Fruit fly (Drosophila melanogaster): ENCODE measurements around the gene Gr22b.

Gene Gr22b

DNA sequence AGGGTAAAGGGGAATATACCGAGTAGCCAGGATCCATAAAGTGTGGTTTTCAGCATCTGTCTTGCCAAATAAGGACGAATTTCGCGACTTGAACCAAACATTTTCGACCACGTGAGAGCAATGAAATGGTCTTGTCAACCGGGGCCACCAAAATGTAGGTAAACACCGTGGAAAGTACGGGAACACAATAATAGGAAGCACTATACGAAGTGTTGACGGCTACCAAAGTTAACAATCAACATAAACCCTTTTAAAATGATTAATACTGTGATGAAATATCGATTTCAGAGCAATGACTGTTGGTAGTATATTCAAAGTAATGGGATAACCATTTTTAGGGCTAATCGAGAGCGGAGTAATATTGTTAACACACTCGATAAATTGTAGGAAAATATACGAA is at the start of gene Gr22b:
Gene Gr22b, minus strand, starts transcription at position 101 of the 400 bp plus-strand sequence.
- TF ChIP-seq CG33017 (tag; optimal IDR thresholded peaks at IDR 0.05): no peak
- TF ChIP-seq CG1620 (GFP tag; optimal IDR thresholded peaks at IDR 0.05): no peak
- no peak for TF ChIP-seq tj (GFP tag; optimal IDR thresholded peaks at IDR 0.05)
- no peak for TF ChIP-seq kay (GFP tag; ENCODE audit: borderline replicate concordance)
- no peak for TF ChIP-seq CG7045 (GFP tag; optimal IDR thresholded peaks at IDR 0.05)
- TF ChIP-seq cnc (optimal IDR thresholded peaks at IDR 0.05): no peak
- no peak for TF ChIP-seq pad (GFP tag; optimal IDR thresholded peaks at IDR 0.05)
- no peak for TF ChIP-seq bab1 (GFP tag; optimal IDR thresholded peaks at IDR 0.05)
- TF ChIP-seq ovo (GFP tag; optimal IDR thresholded peaks at IDR 0.05): no peak
- no peak for TF ChIP-seq CG5204 (GFP tag; optimal IDR thresholded peaks at IDR 0.05)
- no peak for TF ChIP-seq Mnt (GFP tag; optimal IDR thresholded peaks at IDR 0.05)
- TF ChIP-seq toe (GFP tag; optimal IDR thresholded peaks at IDR 0.05): no peak
- TF ChIP-seq Clk (GFP tag; optimal IDR thresholded peaks at IDR 0.05): no peak
- no peak for TF ChIP-seq Crg-1 (GFP tag; optimal IDR thresholded peaks at IDR 0.05)
- no peak for TF ChIP-seq CG14711 (tag; optimal IDR thresholded peaks at IDR 0.05)
- TF ChIP-seq Hr96 (GFP tag; optimal IDR thresholded peaks at IDR 0.05): no peak
- no peak for TF ChIP-seq CG12768 (GFP tag; optimal IDR thresholded peaks at IDR 0.05)
- TF ChIP-seq cic (GFP tag; optimal IDR thresholded peaks at IDR 0.05): no peak
- TF ChIP-seq CG7101 (tag; optimal IDR thresholded peaks at IDR 0.05): no peak
- no peak for TF ChIP-seq CG11617 (GFP tag; optimal IDR thresholded peaks at IDR 0.05)

DNA sequence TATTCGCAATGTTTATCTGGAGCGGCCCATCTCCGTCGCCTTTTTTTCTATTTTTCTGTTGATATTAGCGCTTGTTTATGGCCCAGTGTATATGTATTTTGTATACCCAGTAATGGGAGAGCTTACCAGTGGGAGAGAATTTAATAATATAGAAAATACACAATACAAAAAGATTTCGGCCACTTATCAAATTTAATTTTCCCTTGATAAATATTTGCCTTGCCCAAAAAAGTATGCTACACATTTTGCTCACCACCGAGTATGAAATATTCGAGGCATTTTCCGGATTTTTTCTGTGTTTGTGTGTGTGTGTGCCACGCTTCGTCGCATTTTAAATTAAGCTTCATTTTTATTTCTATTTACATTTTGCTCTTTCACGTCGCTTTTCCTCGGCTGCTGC is 46.0 kb upstream of the Gr22b start:
- TF ChIP-seq tj (GFP tag; optimal IDR thresholded peaks at IDR 0.05): no peak
- TF ChIP-seq CG11617 (GFP tag; optimal IDR thresholded peaks at IDR 0.05): no peak
- TF ChIP-seq CG5204 (GFP tag; optimal IDR thresholded peaks at IDR 0.05): no peak
- no peak for TF ChIP-seq Crg-1 (GFP tag; optimal IDR thresholded peaks at IDR 0.05)
- TF ChIP-seq bab1 (GFP tag; optimal IDR thresholded peaks at IDR 0.05): no peak
- TF ChIP-seq pad (GFP tag; optimal IDR thresholded peaks at IDR 0.05): no peak
- TF ChIP-seq CG33017 (tag; optimal IDR thresholded peaks at IDR 0.05): no peak
- TF ChIP-seq Hr96 (GFP tag; optimal IDR thresholded peaks at IDR 0.05): no peak
- TF ChIP-seq cnc (optimal IDR thresholded peaks at IDR 0.05): no peak
- TF ChIP-seq Clk (GFP tag; optimal IDR thresholded peaks at IDR 0.05): no peak
- no peak for TF ChIP-seq CG7045 (GFP tag; optimal IDR thresholded peaks at IDR 0.05)
- no peak for TF ChIP-seq CG14711 (tag; optimal IDR thresholded peaks at IDR 0.05)
- no peak for TF ChIP-seq toe (GFP tag; optimal IDR thresholded peaks at IDR 0.05)
- no peak for TF ChIP-seq CG12768 (GFP tag; optimal IDR thresholded peaks at IDR 0.05)
- TF ChIP-seq CG1620 (GFP tag; optimal IDR thresholded peaks at IDR 0.05): no peak
- no peak for TF ChIP-seq Mnt (GFP tag; optimal IDR thresholded peaks at IDR 0.05)

- TF ChIP-seq CG7045 (GFP tag; optimal IDR thresholded peaks at IDR 0.05) (no peak), Hr96 (GFP tag; optimal IDR thresholded peaks at IDR 0.05) (no peak), Crg-1 (GFP tag; optimal IDR thresholded peaks at IDR 0.05) (no peak), Clk (GFP tag; optimal IDR thresholded peaks at IDR 0.05) (no peak), toe (GFP tag; optimal IDR thresholded peaks at IDR 0.05) (no peak)
Observed at dm6 chr2L:1837717-1838368, 44.8 kb upstream of the Gr22b start.

DNA sequence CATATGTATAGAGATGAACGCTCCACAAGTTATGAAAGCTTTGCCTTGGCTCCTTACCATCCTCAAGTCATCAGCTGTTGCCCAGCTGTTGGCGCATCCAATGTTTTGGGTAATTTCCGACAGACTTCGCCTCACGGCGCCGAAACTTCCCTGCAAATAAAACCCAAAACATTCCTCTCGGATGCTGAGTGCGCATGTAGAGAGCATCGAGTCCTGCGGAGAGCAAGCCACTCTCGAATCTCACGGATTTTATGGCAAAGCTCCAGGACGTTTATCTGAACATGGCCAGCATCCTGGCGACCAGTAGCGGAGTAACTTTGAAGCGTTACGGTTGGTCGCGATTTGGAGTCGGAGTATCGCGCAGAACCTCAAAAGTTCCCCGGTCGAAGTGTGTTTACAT is 43.2 kb upstream of the Gr22b start, which contains the start of gene wry:
Gene wry, plus strand, starts transcription at position 301 of the 400 bp plus-strand sequence.
- no peak for TF ChIP-seq CG7101 (tag; optimal IDR thresholded peaks at IDR 0.05)
- TF ChIP-seq Crg-1 (GFP tag; optimal IDR thresholded peaks at IDR 0.05): no peak

DNA sequence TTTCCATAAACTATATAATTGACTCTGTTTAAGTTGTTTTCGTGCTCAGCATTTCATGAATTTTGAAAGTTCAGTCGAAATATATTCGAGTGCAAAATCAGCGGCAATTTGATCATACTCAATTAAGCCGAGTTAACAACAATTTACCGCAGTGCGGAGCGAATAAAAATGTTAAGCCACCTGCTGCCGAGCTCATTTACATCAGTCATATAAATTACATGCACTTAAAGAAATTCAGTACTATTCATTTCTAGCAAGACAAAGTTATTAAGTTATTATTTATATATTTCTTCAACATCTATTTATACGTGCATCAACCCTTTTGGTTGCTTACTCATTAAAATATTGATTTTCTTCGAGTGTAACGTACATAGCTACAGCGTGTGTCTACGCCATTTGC is 39.4 kb upstream of the Gr22b start, which contains the start of gene c-cup:
Gene c-cup, minus strand, starts transcription at position 101 of the 400 bp plus-strand sequence.
- TF ChIP-seq Crg-1 (GFP tag; optimal IDR thresholded peaks at IDR 0.05) (no peak), cnc (optimal IDR thresholded peaks at IDR 0.05) (no peak), toe (GFP tag; optimal IDR thresholded peaks at IDR 0.05) (no peak), CG33017 (tag; optimal IDR thresholded peaks at IDR 0.05) (no peak), CG7101 (tag; optimal IDR thresholded peaks at IDR 0.05) (no peak), tj (GFP tag; optimal IDR thresholded peaks at IDR 0.05) (no peak), Clk (GFP tag; optimal IDR thresholded peaks at IDR 0.05) (no peak), Hr96 (GFP tag; optimal IDR thresholded peaks at IDR 0.05) (no peak)

DNA sequence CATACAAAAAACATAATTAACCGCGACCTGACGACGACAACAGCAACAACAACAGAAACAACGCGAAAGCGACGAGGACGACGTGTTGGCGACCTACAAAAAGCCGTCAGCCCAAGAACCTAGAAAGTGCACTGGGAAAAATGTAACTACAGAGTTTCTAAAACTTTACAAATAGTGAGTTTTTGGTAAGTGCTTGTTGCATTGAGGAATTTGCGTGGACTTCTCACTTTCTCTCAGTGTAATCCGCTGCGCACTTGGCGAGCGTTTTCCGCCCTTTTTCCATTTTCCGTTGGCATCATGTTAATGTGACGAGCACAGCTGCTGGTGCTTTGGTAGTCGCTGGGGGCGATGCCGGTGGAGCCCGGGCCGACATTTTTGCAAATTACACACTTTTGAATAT is 35.2 kb upstream of the Gr22b start:
- TF ChIP-seq bab1 (GFP tag; optimal IDR thresholded peaks at IDR 0.05): no peak
- no peak for TF ChIP-seq CG11617 (GFP tag; optimal IDR thresholded peaks at IDR 0.05)
- no peak for TF ChIP-seq ovo (GFP tag; optimal IDR thresholded peaks at IDR 0.05)
- no peak for TF ChIP-seq CG1620 (GFP tag; optimal IDR thresholded peaks at IDR 0.05)
- no peak for TF ChIP-seq cic (GFP tag; optimal IDR thresholded peaks at IDR 0.05)
- TF ChIP-seq CG5204 (GFP tag; optimal IDR thresholded peaks at IDR 0.05): no peak
- no peak for TF ChIP-seq Mnt (GFP tag; optimal IDR thresholded peaks at IDR 0.05)
- TF ChIP-seq cnc (optimal IDR thresholded peaks at IDR 0.05): no peak
- no peak for TF ChIP-seq CG33017 (tag; optimal IDR thresholded peaks at IDR 0.05)
- TF ChIP-seq toe (GFP tag; optimal IDR thresholded peaks at IDR 0.05): no peak
- TF ChIP-seq CG7045 (GFP tag; optimal IDR thresholded peaks at IDR 0.05): no peak
- TF ChIP-seq Hr96 (GFP tag; optimal IDR thresholded peaks at IDR 0.05): no peak
- TF ChIP-seq Clk (GFP tag; optimal IDR thresholded peaks at IDR 0.05): no peak

- no peak for TF ChIP-seq Crg-1 (GFP tag; optimal IDR thresholded peaks at IDR 0.05)
- no peak for TF ChIP-seq cnc (optimal IDR thresholded peaks at IDR 0.05)
- TF ChIP-seq Hr96 (GFP tag; optimal IDR thresholded peaks at IDR 0.05): no peak
- no peak for TF ChIP-seq CG14711 (tag; optimal IDR thresholded peaks at IDR 0.05)
- TF ChIP-seq toe (GFP tag; optimal IDR thresholded peaks at IDR 0.05): no peak
- TF ChIP-seq CG1620 (GFP tag; optimal IDR thresholded peaks at IDR 0.05): no peak
- TF ChIP-seq tj (GFP tag; optimal IDR thresholded peaks at IDR 0.05): no peak
- no peak for TF ChIP-seq CG7045 (GFP tag; optimal IDR thresholded peaks at IDR 0.05)
- no peak for TF ChIP-seq ovo (GFP tag; optimal IDR thresholded peaks at IDR 0.05)
- no peak for TF ChIP-seq CG7101 (tag; optimal IDR thresholded peaks at IDR 0.05)
- TF ChIP-seq Clk (GFP tag; optimal IDR thresholded peaks at IDR 0.05): no peak
- TF ChIP-seq cic (GFP tag; optimal IDR thresholded peaks at IDR 0.05): no peak
- no peak for TF ChIP-seq pad (GFP tag; optimal IDR thresholded peaks at IDR 0.05)
- no peak for TF ChIP-seq CG5204 (GFP tag; optimal IDR thresholded peaks at IDR 0.05)
- no peak for TF ChIP-seq CG33017 (tag; optimal IDR thresholded peaks at IDR 0.05)
- TF ChIP-seq CG12768 (GFP tag; optimal IDR thresholded peaks at IDR 0.05): no peak
- no peak for TF ChIP-seq bab1 (GFP tag; optimal IDR thresholded peaks at IDR 0.05)
- no peak for TF ChIP-seq kay (GFP tag; ENCODE audit: borderline replicate concordance)
Observed at dm6 chr2L:1826400-1826799, 33.3 kb upstream of the Gr22b start, which contains the start of gene CG31664. TSS of gene CG31664 (minus strand) at chr2L:1826500.

Data from whole organism, adult.